Worm (Caenorhabditis elegans): ENCODE measurements around the gene npr-12.

npr-12 gene

DNA sequence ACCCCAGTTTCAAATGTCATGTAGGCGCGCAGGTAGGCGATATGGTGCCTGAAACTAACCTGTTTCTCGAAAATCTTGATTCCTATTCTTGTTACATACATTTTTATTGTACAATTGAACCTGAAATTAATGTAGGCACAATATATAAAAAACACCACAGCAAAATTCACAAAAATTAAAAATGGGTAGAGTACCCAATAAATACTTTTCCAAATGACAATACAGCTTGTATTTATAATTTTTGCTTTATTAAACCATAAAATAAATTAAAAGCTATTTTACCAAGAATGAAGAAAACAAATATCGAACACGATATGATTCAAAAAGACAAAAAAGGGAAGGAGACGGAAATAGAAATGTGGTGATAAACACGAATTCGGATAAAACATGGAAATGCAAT is 54.1 kb downstream of the npr-12 start, which contains the start of gene tre-2:
TSS of gene tre-2 (minus strand) at position 101 of the 400 bp plus-strand sequence.
- no peak for TF ChIP-seq nhr-2 (tag; optimal IDR thresholded peaks at IDR 0.05)
- no peak for TF ChIP-seq ham-2 (GFP tag; optimal IDR thresholded peaks at IDR 0.05)
- no peak for TF ChIP-seq elt-1 (tag; optimal IDR thresholded peaks at IDR 0.05; ENCODE audit: borderline replicate concordance, insufficient read depth)
- no peak for TF ChIP-seq lin-32 (GFP tag; optimal IDR thresholded peaks at IDR 0.05)
- TF ChIP-seq ceh-83 (GFP tag; optimal IDR thresholded peaks at IDR 0.05): no peak
- TF ChIP-seq elt-3 (tag; optimal IDR thresholded peaks at IDR 0.05): no peak
- no peak for TF ChIP-seq ztf-11 (tag; optimal IDR thresholded peaks at IDR 0.05)
- TF ChIP-seq nhr-237 (tag; optimal IDR thresholded peaks at IDR 0.05): no peak
- no peak for TF ChIP-seq unc-39 (tag; optimal IDR thresholded peaks at IDR 0.05)

ce11 chrIV:6881183-6881582 is 56.3 kb downstream of the npr-12 start:
- TF ChIP-seq hlh-1 (tag; optimal IDR thresholded peaks at IDR 0.05) (peak; percentile 45), M03D4.4 (tag; optimal IDR thresholded peaks at IDR 0.05) (no peak), tbx-8 (GFP tag; optimal IDR thresholded peaks at IDR 0.05) (no peak), drap-1 (GFP tag; optimal IDR thresholded peaks at IDR 0.05) (no peak), nhr-76 (tag; optimal IDR thresholded peaks at IDR 0.05) (no peak), lsy-2 (tag; optimal IDR thresholded peaks at IDR 0.05) (no peak), unc-39 (tag; optimal IDR thresholded peaks at IDR 0.05) (no peak), nhr-237 (tag; optimal IDR thresholded peaks at IDR 0.05) (no peak), mls-2 (tag; optimal IDR thresholded peaks at IDR 0.05) (no peak), ces-1 (GFP tag; optimal IDR thresholded peaks at IDR 0.05) (peak; percentile 57), unc-62 (GFP tag; optimal IDR thresholded peaks at IDR 0.05) (peak; percentile 21)

ce11 chrIV:6880415-6880814 is 57.0 kb downstream of the npr-12 start:
- no peak for TF ChIP-seq nhr-12 (tag; optimal IDR thresholded peaks at IDR 0.05)

DNA sequence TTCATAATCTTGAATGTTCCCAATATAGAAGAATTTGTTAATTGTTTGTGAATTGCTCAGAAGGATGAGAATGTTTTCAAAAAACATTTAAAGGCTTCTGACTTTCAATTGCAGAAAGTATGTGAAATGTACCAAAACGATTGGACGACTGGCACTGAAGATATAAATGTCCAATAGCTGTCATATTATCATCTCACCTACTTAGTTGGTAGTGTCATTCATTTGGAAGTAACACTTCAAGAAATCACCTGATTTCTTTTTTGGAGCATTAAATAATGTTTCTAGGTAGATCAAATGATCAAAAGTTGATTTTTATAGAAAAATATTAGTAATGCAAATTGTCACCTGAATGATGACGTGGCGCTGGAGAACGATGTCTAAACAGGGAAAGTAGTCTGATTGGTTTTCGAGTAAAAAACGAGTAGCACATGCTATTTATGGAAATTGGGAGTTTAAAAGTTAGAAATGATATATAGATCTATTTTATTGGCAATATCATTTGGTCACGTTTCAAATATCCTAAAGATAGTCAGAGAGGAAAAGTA is 57.7 kb downstream of the npr-12 start:
- no peak for TF ChIP-seq tbx-8 (GFP tag; optimal IDR thresholded peaks at IDR 0.05)
- no peak for TF ChIP-seq blmp-1 (tag; optimal IDR thresholded peaks at IDR 0.05)
- no peak for TF ChIP-seq nhr-237 (tag; optimal IDR thresholded peaks at IDR 0.05)
- TF ChIP-seq sptf-1 (tag; optimal IDR thresholded peaks at IDR 0.05): no peak
- TF ChIP-seq ceh-43 (GFP tag; optimal IDR thresholded peaks at IDR 0.05): no peak
- TF ChIP-seq mab-5 (tag; optimal IDR thresholded peaks at IDR 0.05): no peak
- TF ChIP-seq M03D4.4 (tag; optimal IDR thresholded peaks at IDR 0.05): no peak
- TF ChIP-seq drap-1 (GFP tag; optimal IDR thresholded peaks at IDR 0.05): no peak
- no peak for TF ChIP-seq unc-39 (tag; optimal IDR thresholded peaks at IDR 0.05)
- TF ChIP-seq pha-4 (tag; optimal IDR thresholded peaks at IDR 0.05): no peak
- TF ChIP-seq ztf-11 (tag; optimal IDR thresholded peaks at IDR 0.05): no peak
- TF ChIP-seq hlh-1 (tag; optimal IDR thresholded peaks at IDR 0.05): no peak
- TF ChIP-seq zip-8 (tag; optimal IDR thresholded peaks at IDR 0.05): no peak
- TF ChIP-seq nhr-76 (tag; optimal IDR thresholded peaks at IDR 0.05): no peak
- no peak for TF ChIP-seq elt-1 (tag; optimal IDR thresholded peaks at IDR 0.05; ENCODE audit: borderline replicate concordance, insufficient read depth)

Measured in whole organism, mixed stage, embryonic.